Worm (Caenorhabditis elegans): Measurements from ENCODE around the gene srh-125.

DNA sequence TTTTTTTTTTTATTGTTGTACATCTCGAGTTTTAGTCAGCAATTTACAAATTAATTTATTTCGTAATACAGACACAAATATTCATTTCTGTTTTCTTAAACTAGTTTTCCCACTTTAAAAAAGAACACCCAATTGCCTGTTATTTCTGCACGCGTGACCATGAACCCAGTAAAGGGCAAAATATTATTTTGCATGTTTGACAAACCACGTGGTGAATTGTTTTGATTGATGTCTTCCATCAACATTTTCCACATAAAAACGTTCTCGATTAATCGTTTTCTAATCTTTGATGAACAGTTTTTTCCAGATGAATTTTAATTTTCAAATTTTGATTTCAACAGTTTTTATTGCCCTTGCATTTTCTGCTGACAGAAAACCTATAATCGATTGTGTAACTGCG, 49.0 kb upstream of the srh-125 start, which contains the start of gene C54F6.18:
- TF ChIP-seq aly-1 (tag; optimal IDR thresholded peaks at IDR 0.05) (no peak), flt-1 (GFP tag; IDR thresholded peaks at IDR 0.05) (no peak), ama-1 (optimal IDR thresholded peaks at IDR 0.05) (no peak), tbx-37 (GFP tag; conservative IDR thresholded peaks at IDR 0.05) (no peak), tbx-11 (GFP tag; IDR thresholded peaks at IDR 0.05) (no peak), F13C5.2 (tag; optimal IDR thresholded peaks at IDR 0.05) (no peak), scrt-1 (GFP tag; IDR thresholded peaks at IDR 0.05) (no peak), tra-4 (tag; optimal IDR thresholded peaks at IDR 0.05) (no peak), ceh-36 (tag; optimal IDR thresholded peaks at IDR 0.05) (no peak), ets-7 (tag; optimal IDR thresholded peaks at IDR 0.05) (no peak), hmbx-1 (tag; optimal IDR thresholded peaks at IDR 0.05) (no peak)

Data from whole organism, early embryonic.